Fruit fly (Drosophila melanogaster): ENCODE measurements around the gene CG32591.

Gene CG32591

DNA sequence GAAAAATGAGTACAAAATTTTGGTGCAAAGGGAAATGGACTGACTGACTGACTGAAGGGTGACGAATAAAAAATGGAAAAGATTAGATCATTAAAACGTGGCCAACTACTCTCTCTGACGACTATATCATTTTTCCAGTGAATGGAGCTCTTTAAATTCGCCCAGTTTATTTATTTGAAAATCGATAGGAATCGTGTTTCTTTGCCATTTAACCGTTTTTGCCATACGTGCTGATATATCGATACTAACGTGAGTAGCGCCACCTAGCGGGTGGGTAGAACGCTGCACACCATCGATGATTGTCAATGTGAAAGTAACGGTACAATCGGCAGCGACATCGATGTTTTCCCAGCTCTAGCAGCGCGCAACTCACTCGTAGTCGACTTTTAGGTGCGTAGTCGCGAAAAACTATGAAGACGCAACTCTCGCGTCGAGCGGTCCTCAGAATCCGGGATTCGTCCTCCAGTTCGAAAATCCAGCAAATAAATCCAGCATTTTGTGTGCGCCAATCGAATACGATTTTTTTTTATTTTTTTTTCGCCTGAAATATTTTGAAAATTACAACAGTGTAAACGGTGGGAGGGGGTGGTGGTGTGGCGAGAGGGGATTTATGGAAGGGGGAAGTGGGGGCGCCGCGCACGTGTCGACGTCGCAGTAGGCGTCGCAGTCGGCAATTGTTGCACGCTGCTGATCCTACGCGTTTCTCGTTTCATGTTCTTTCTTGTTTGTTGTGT is 26.5 kb upstream of the CG32591 start, which contains the start of the genes CG9030 and eag (continued):
- no peak for TF ChIP-seq CG15696 (tag; optimal IDR thresholded peaks at IDR 0.05)
- no peak for TF ChIP-seq CG2875 (GFP tag; optimal IDR thresholded peaks at IDR 0.05)
- TF ChIP-seq ap (GFP tag; IDR thresholded peaks at IDR 0.05) = no peak
- no peak for TF ChIP-seq cwo (GFP tag; optimal IDR thresholded peaks at IDR 0.05)
- no peak for TF ChIP-seq CG10543 (GFP tag; optimal IDR thresholded peaks at IDR 0.05)
- no peak for TF ChIP-seq Dfd (GFP tag; optimal IDR thresholded peaks at IDR 0.05)
- TF ChIP-seq Doc2 (GFP tag; IDR thresholded peaks at IDR 0.05) = no peak
- no peak for TF ChIP-seq CG7357 (GFP tag; IDR thresholded peaks at IDR 0.05)
- no peak for TF ChIP-seq CG10274 (GFP tag; optimal IDR thresholded peaks at IDR 0.05)
- peak; percentile 83 for TF ChIP-seq sna (GFP tag; IDR thresholded peaks at IDR 0.05; ENCODE audit: partially characterized antibody)
- no peak for TF ChIP-seq CG6254 (GFP tag; optimal IDR thresholded peaks at IDR 0.05)
- TF ChIP-seq Mes4 (GFP tag; optimal IDR thresholded peaks at IDR 0.05) = no peak
- TF ChIP-seq CG8281 (tag; optimal IDR thresholded peaks at IDR 0.05) = no peak
- TF ChIP-seq CG6791 (GFP tag; IDR thresholded peaks at IDR 0.05; ENCODE audit: partially characterized antibody) = peak; percentile 93
- TF ChIP-seq Camta (GFP tag; optimal IDR thresholded peaks at IDR 0.05) = no peak
- TF ChIP-seq Dref (GFP tag; IDR thresholded peaks at IDR 0.05) = peak; percentile 93
- no peak for TF ChIP-seq gce (GFP tag; IDR thresholded peaks at IDR 0.05)
- TF ChIP-seq kah (GFP tag; optimal IDR thresholded peaks at IDR 0.05) = no peak
- TF ChIP-seq tx (GFP tag; optimal IDR thresholded peaks at IDR 0.05) = no peak
- no peak for TF ChIP-seq CG32767 (GFP tag; IDR thresholded peaks at IDR 0.05)
- TF ChIP-seq sob (GFP tag; IDR thresholded peaks at IDR 0.05) = peak; percentile 48; the same call in 1 of the 2 replicates
- no peak for TF ChIP-seq CG30020 (tag; optimal IDR thresholded peaks at IDR 0.05)
- TF ChIP-seq CG11695 (GFP tag; IDR thresholded peaks at IDR 0.05) = no peak
- peak; percentile 32 for TF ChIP-seq CG17186 (GFP tag; optimal IDR thresholded peaks at IDR 0.05)
- no peak for TF ChIP-seq crc (GFP tag; optimal IDR thresholded peaks at IDR 0.05)
- TF ChIP-seq Mrtf (GFP tag; IDR thresholded peaks at IDR 0.05) = no peak
- TF ChIP-seq CG14965 (GFP tag; optimal IDR thresholded peaks at IDR 0.05; ENCODE audit: borderline replicate concordance) = no peak
- TF ChIP-seq CG2120 (GFP tag; optimal IDR thresholded peaks at IDR 0.05) = peak; percentile 28
- TF ChIP-seq CG18262 (tag; optimal IDR thresholded peaks at IDR 0.05) = no peak
- TF ChIP-seq cato (GFP tag; optimal IDR thresholded peaks at IDR 0.05; ENCODE audit: borderline replicate concordance) = no peak
- TF ChIP-seq CG13775 (GFP tag; optimal IDR thresholded peaks at IDR 0.05) = no peak
- no peak for TF ChIP-seq Bteb2 (GFP tag; optimal IDR thresholded peaks at IDR 0.05)
- TF ChIP-seq NfI (GFP tag; optimal IDR thresholded peaks at IDR 0.05) = no peak
- TF ChIP-seq bsh (GFP tag; optimal IDR thresholded peaks at IDR 0.05) = no peak
- no peak for TF ChIP-seq CG11093 (GFP tag; IDR thresholded peaks at IDR 0.05)
- TF ChIP-seq YL-1 (GFP tag; optimal IDR thresholded peaks at IDR 0.05) = no peak
- TF ChIP-seq CG33213 (GFP tag; optimal IDR thresholded peaks at IDR 0.05) = peak; percentile 69
- 0 out of 3 replicates have a peak, but pooled peaks have one; percentile 12 for TF ChIP-seq Optix (GFP tag; IDR thresholded peaks at IDR 0.05)
- no peak for TF ChIP-seq sima (GFP tag; optimal IDR thresholded peaks at IDR 0.05)
- no peak for TF ChIP-seq wdn (GFP tag; IDR thresholded peaks at IDR 0.05)
- peak; percentile 89 for TF ChIP-seq CG16813 (GFP tag; IDR thresholded peaks at IDR 0.05; ENCODE audit: partially characterized antibody)
- peak; percentile 57 for TF ChIP-seq CG3995 (GFP tag; optimal IDR thresholded peaks at IDR 0.05)
- no peak for TF ChIP-seq Max (GFP tag; optimal IDR thresholded peaks at IDR 0.05)
- TF ChIP-seq CG10979 (tag; optimal IDR thresholded peaks at IDR 0.05) = no peak
- TF ChIP-seq usp (GFP tag; optimal IDR thresholded peaks at IDR 0.05) = no peak
- TF ChIP-seq CG9817 (tag; optimal IDR thresholded peaks at IDR 0.05) = no peak
- no peak for TF ChIP-seq CG11560 (tag; IDR thresholded peaks at IDR 0.05)
- no peak for TF ChIP-seq dati (GFP tag; IDR thresholded peaks at IDR 0.05)
- no peak for TF ChIP-seq Atf3 (GFP tag; optimal IDR thresholded peaks at IDR 0.05)
- no peak for TF ChIP-seq CG2889 (GFP tag; IDR thresholded peaks at IDR 0.05)
